Fruit fly (Drosophila melanogaster): ENCODE data around the gene eas.

The eas gene

DNA sequence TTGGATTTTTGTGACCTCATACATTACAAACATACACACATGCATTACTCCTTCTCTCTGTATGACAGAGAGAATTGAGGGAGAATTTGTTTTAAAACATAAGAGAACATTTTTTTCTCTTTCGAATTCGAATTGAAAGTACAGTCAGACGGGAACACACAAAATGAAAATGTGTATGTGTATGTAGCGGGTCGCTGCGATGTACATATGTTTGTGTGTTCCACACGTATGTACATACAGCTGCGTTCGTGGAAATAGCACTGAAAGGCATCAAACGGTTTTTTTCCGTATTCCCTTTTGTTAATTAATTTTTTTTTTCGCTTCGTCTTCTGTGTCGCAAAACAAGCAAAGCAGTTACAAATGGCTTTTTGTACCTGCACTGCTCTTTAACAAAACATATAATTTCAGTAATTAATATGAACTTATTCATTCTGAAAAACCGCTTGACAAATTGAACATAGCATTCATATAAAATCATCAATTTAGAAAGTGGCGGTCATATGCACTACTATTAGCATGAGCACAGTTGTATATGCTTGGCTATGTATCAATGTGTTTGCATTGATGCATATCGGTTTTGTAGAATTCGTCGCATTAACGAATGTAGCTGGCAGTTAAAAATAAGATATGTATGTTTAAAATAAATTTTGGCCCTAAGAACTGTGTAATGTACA, 54.6 kb downstream of the eas start:
- TF ChIP-seq psq (optimal IDR thresholded peaks at IDR 0.05): no peak
- no peak for TF ChIP-seq h (optimal IDR thresholded peaks at IDR 0.05)
- no peak for TF ChIP-seq Sin3A (optimal IDR thresholded peaks at IDR 0.05)
- TF ChIP-seq insv (optimal IDR thresholded peaks at IDR 0.05): no peak
- no peak for TF ChIP-seq Myc (optimal IDR thresholded peaks at IDR 0.05)
- TF ChIP-seq ttk (optimal IDR thresholded peaks at IDR 0.05): no peak

- TF ChIP-seq psq (optimal IDR thresholded peaks at IDR 0.05): no peak
- no peak for TF ChIP-seq Myc (optimal IDR thresholded peaks at IDR 0.05)
- TF ChIP-seq insv (optimal IDR thresholded peaks at IDR 0.05): no peak
- no peak for TF ChIP-seq ttk (optimal IDR thresholded peaks at IDR 0.05)
- no peak for TF ChIP-seq h (optimal IDR thresholded peaks at IDR 0.05)
Measured at dm6 chrX:16333434-16334141, 55.5 kb downstream of the eas start, which contains the start of the genes CG9921 and Dsp1. TSS of gene CG9921 (minus strand) at chrX:16333600. TSS of gene Dsp1 (plus strand) at chrX:16333612.

- TF ChIP-seq psq (optimal IDR thresholded peaks at IDR 0.05) (no peak), insv (optimal IDR thresholded peaks at IDR 0.05) (no peak), Myc (optimal IDR thresholded peaks at IDR 0.05) (no peak), h (optimal IDR thresholded peaks at IDR 0.05) (no peak), Sin3A (optimal IDR thresholded peaks at IDR 0.05) (no peak), ttk (optimal IDR thresholded peaks at IDR 0.05) (no peak)
Measured at dm6 chrX:16334251-16334860, 56.2 kb downstream of the eas start.

All from Kc167 (cell line).